Fruit fly (Drosophila melanogaster): ENCODE data around the gene CG9427.

The CG9427 gene

dm6 chr3R:9593408-9594250 lies 33.1 kb downstream of the CG9427 start (continued):
- TF ChIP-seq Dek (tag; optimal IDR thresholded peaks at IDR 0.05) (no peak), zfh2 (GFP tag; optimal IDR thresholded peaks at IDR 0.05) (no peak), Xbp1 (GFP tag; optimal IDR thresholded peaks at IDR 0.05) (no peak), ase (GFP tag; IDR thresholded peaks at IDR 0.05) (no peak), Tbp (GFP tag; optimal IDR thresholded peaks at IDR 0.05) (no peak), Gsc (GFP tag; IDR thresholded peaks at IDR 0.05) (no peak), Hmr (GFP tag; optimal IDR thresholded peaks at IDR 0.05) (no peak), Dbx (GFP tag; IDR thresholded peaks at IDR 0.05) (no peak), CG2889 (GFP tag; IDR thresholded peaks at IDR 0.05) (no peak), sqz (GFP tag; optimal IDR thresholded peaks at IDR 0.05) (peak; percentile 84), jumu (GFP tag; optimal IDR thresholded peaks at IDR 0.05) (no peak), exex (tag; optimal IDR thresholded peaks at IDR 0.05) (no peak), CTCF (GFP tag; optimal IDR thresholded peaks at IDR 0.05) (no peak), so (GFP tag; IDR thresholded peaks at IDR 0.05) (peak; percentile 40; the same call in 1 of the 3 replicates), Drgx (GFP tag; IDR thresholded peaks at IDR 0.05) (peak; percentile 74), CG11504 (tag; optimal IDR thresholded peaks at IDR 0.05) (no peak), toy (GFP tag; IDR thresholded peaks at IDR 0.05) (no peak), CG7987 (GFP tag; optimal IDR thresholded peaks at IDR 0.05) (no peak), CG3281 (GFP tag; optimal IDR thresholded peaks at IDR 0.05) (no peak), CG6813 (GFP tag; optimal IDR thresholded peaks at IDR 0.05) (no peak), Hr78 (GFP tag; optimal IDR thresholded peaks at IDR 0.05) (no peak), Elba2 (GFP tag; optimal IDR thresholded peaks at IDR 0.05) (no peak), HmgZ (tag; optimal IDR thresholded peaks at IDR 0.05) (no peak), ems (GFP tag; optimal IDR thresholded peaks at IDR 0.05) (no peak), Myb (GFP tag; optimal IDR thresholded peaks at IDR 0.05) (no peak), YL-1 (GFP tag; optimal IDR thresholded peaks at IDR 0.05) (no peak), CG6854 (GFP tag; optimal IDR thresholded peaks at IDR 0.05) (no peak), kni (GFP tag; optimal IDR thresholded peaks at IDR 0.05) (peak; percentile 73), CG8944 (GFP tag; optimal IDR thresholded peaks at IDR 0.05) (no peak), Opbp (GFP tag; IDR thresholded peaks at IDR 0.05; ENCODE audit: partially characterized antibody) (no peak), odd (GFP tag; optimal IDR thresholded peaks at IDR 0.05) (no peak), CG15479 (GFP tag; optimal IDR thresholded peaks at IDR 0.05) (no peak), CG17361 (GFP tag; IDR thresholded peaks at IDR 0.05) (no peak), usp (GFP tag; optimal IDR thresholded peaks at IDR 0.05) (no peak), CG5953 (GFP tag; IDR thresholded peaks at IDR 0.05) (no peak)

DNA sequence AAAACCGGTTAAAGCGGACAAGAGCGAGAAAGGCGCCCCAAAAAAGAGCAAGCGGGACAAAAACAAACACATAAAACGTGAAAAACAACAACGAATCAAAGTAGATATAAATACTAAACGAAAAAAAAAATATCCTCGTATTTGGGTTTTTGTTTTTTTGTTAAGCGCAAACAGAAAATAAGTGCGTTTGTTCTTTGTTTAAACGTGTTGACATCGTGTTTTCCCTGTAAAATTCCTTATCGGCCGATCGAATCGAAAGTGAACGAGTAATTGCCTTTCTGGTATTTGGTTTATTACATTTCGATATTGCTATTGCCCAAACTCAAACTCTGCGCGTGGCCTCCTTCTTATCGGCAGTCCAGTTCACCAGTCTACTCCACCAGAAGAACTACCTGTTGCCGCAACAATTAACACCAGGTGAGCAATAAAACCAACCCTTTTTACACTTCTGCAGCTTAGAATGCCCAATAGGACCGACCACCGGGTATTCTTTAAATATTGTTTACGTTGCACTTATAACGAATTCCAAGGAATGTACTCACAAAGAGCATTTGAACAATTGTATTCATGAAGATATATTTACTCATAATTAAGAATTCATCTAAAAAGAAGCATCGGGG lies 34.9 kb downstream of the CG9427 start:
- TF ChIP-seq tll (GFP tag; optimal IDR thresholded peaks at IDR 0.05): peak in 1 of 2 experiments; percentile 7
- no peak for TF ChIP-seq Dip3 (GFP tag; optimal IDR thresholded peaks at IDR 0.05)
- TF ChIP-seq sens (GFP tag): peak; percentile 75
- TF ChIP-seq CG18011 (GFP tag; optimal IDR thresholded peaks at IDR 0.05): no peak
- TF ChIP-seq gsb (GFP tag; IDR thresholded peaks at IDR 0.05): no peak
- TF ChIP-seq dm (GFP tag; optimal IDR thresholded peaks at IDR 0.05): no peak
- TF ChIP-seq sqz (GFP tag; optimal IDR thresholded peaks at IDR 0.05): peak; percentile 56
- TF ChIP-seq grn (GFP tag; optimal IDR thresholded peaks at IDR 0.05): peak; percentile 79
- peak; percentile 89 for TF ChIP-seq Elba2 (GFP tag; optimal IDR thresholded peaks at IDR 0.05)
- TF ChIP-seq CoRest (tag; optimal IDR thresholded peaks at IDR 0.05): no peak
- TF ChIP-seq CG15696 (tag; optimal IDR thresholded peaks at IDR 0.05): peak; percentile 3
- TF ChIP-seq sd (tag; optimal IDR thresholded peaks at IDR 0.05): peak; percentile 71
- TF ChIP-seq CG12219 (GFP tag; optimal IDR thresholded peaks at IDR 0.05): no peak
- peak; percentile 53 for TF ChIP-seq cad (GFP tag; optimal IDR thresholded peaks at IDR 0.05)
- no peak for TF ChIP-seq NC2α (GFP tag; optimal IDR thresholded peaks at IDR 0.05)
- TF ChIP-seq Kr (GFP tag; optimal IDR thresholded peaks at IDR 0.05): peak; percentile 63
- TF ChIP-seq gsb-n (tag; optimal IDR thresholded peaks at IDR 0.05): peak; percentile 2
- TF ChIP-seq CG9609 (GFP tag; optimal IDR thresholded peaks at IDR 0.05): no peak

Measured in whole organism, embryonic.